Worm (Caenorhabditis elegans): ENCODE results near the gene ttr-46.

ttr-46 gene

ce11 chrV:9911165-9911564, 39.9 kb upstream of the ttr-46 start:
- TF ChIP-seq snpc-4 (tag; optimal IDR thresholded peaks at IDR 0.05) (no peak), lsy-12 (tag; optimal IDR thresholded peaks at IDR 0.05) (no peak), elt-1 (tag; optimal IDR thresholded peaks at IDR 0.05) (peak; percentile 57)

DNA sequence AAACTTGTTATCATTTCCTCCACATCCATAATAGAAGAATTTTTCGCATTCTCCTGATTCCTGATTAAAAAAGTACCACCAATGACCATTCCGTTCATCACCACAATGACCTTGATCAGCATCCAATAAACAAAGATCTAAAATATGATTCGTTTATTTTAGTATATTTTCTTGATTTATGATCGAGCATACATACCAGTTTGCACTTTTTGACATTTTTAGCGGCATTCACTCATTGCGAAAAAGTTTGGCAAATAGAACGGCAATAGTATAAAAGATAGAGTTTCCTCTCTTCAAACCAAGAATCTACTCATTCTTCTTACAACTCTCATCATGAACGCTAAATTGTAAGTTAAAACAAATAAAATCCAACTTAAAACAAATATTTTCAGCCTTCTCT, 37.2 kb upstream of the ttr-46 start, which contains the start of gene fipr-10:
fipr-10 (plus strand) TSS at position 301 of the 400 bp plus-strand sequence.
- TF ChIP-seq mml-1 (tag; optimal IDR thresholded peaks at IDR 0.05) (no peak), nhr-77 (tag; optimal IDR thresholded peaks at IDR 0.05) (no peak), elt-2 (tag; optimal IDR thresholded peaks at IDR 0.05) (no peak), daf-12 (tag; optimal IDR thresholded peaks at IDR 0.05) (no peak), egl-5 (tag; optimal IDR thresholded peaks at IDR 0.05) (no peak), mdl-1 (tag; optimal IDR thresholded peaks at IDR 0.05) (no peak), ceh-9 (tag; optimal IDR thresholded peaks at IDR 0.05) (no peak), sea-2 (GFP tag; optimal IDR thresholded peaks at IDR 0.05) (no peak), R02D3.7 (tag; optimal IDR thresholded peaks at IDR 0.05) (no peak), egl-27 (tag; optimal IDR thresholded peaks at IDR 0.05) (no peak), nhr-67 (tag; optimal IDR thresholded peaks at IDR 0.05) (no peak)

DNA sequence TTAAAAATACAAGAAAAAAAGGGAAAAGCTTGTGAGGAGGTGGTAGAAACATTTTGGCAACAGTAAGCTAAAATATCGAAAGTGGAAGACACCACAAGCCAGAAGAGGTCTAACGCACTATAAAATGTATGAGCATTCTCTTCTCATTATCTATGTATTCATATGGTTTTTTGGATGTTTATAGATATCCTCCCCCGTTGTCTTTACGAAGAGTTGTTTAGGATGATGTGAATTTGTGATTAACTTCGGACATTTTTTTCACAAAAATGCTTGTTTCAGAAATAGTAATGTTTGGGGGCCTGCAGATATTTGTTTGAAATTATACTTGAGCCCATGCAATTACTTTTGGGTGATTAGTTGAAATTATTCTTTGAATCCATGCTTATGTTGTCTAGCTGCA, 36.0 kb upstream of the ttr-46 start, which contains the start of gene mec-9:
mec-9 (minus strand) TSS at position 101 of the 400 bp plus-strand sequence.
- TF ChIP-seq jun-1 (tag; optimal IDR thresholded peaks at IDR 0.05), result no peak
- TF ChIP-seq egl-27 (tag; optimal IDR thresholded peaks at IDR 0.05), result no peak
- TF ChIP-seq nhr-43 (tag; optimal IDR thresholded peaks at IDR 0.05; ENCODE audit: poor library complexity, severe bottlenecking), result no peak
- no peak for TF ChIP-seq nhr-67 (tag; optimal IDR thresholded peaks at IDR 0.05)
- TF ChIP-seq nhr-237 (tag; optimal IDR thresholded peaks at IDR 0.05), result no peak
- TF ChIP-seq nhr-12 (tag; optimal IDR thresholded peaks at IDR 0.05), result no peak
- no peak for TF ChIP-seq unc-39 (tag; optimal IDR thresholded peaks at IDR 0.05)
- TF ChIP-seq hmg-11 (tag; optimal IDR thresholded peaks at IDR 0.05), result no peak
- no peak for TF ChIP-seq egl-5 (tag; optimal IDR thresholded peaks at IDR 0.05)
- TF ChIP-seq pqm-1 (tag; optimal IDR thresholded peaks at IDR 0.05), result no peak
- TF ChIP-seq nfya-1 (tag; optimal IDR thresholded peaks at IDR 0.05; ENCODE audit: insufficient read depth), result no peak
- TF ChIP-seq pha-4 (tag; optimal IDR thresholded peaks at IDR 0.05), result no peak
- no peak for TF ChIP-seq ztf-11 (tag; optimal IDR thresholded peaks at IDR 0.05)
- TF ChIP-seq aly-2 (tag; optimal IDR thresholded peaks at IDR 0.05), result no peak
- no peak for TF ChIP-seq ceh-16 (tag; optimal IDR thresholded peaks at IDR 0.05)
- TF ChIP-seq nhr-77 (tag; optimal IDR thresholded peaks at IDR 0.05), result no peak
- TF ChIP-seq fos-1 (tag; optimal IDR thresholded peaks at IDR 0.05), result no peak
- TF ChIP-seq elt-2 (tag; optimal IDR thresholded peaks at IDR 0.05), result no peak

ce11 chrV:9916665-9917064, 34.4 kb upstream of the ttr-46 start, which contains the start of gene C50H2.4:
Gene C50H2.4 (plus strand): TSS chrV:9916965.
- TF ChIP-seq ceh-9 (tag; optimal IDR thresholded peaks at IDR 0.05) (no peak), nhr-237 (tag; optimal IDR thresholded peaks at IDR 0.05) (no peak), elt-3 (tag; optimal IDR thresholded peaks at IDR 0.05) (no peak), nhr-77 (tag; optimal IDR thresholded peaks at IDR 0.05) (no peak), ceh-28 (tag; optimal IDR thresholded peaks at IDR 0.05) (no peak), ama-1 (optimal IDR thresholded peaks at IDR 0.05) (no peak), fos-1 (tag; optimal IDR thresholded peaks at IDR 0.05) (no peak), pqm-1 (tag; optimal IDR thresholded peaks at IDR 0.05) (no peak), ZK546.5 (tag; optimal IDR thresholded peaks at IDR 0.05) (no peak), unc-39 (tag; optimal IDR thresholded peaks at IDR 0.05) (no peak), nhr-67 (tag; optimal IDR thresholded peaks at IDR 0.05) (no peak), elt-2 (tag; optimal IDR thresholded peaks at IDR 0.05) (no peak), skn-1 (tag; optimal IDR thresholded peaks at IDR 0.05) (no peak), fkh-2 (tag; optimal IDR thresholded peaks at IDR 0.05) (no peak), sea-2 (GFP tag; optimal IDR thresholded peaks at IDR 0.05) (no peak)

- TF ChIP-seq pha-4 (tag; optimal IDR thresholded peaks at IDR 0.05), result no peak
- no peak for TF ChIP-seq daf-12 (tag; optimal IDR thresholded peaks at IDR 0.05)
- no peak for TF ChIP-seq ztf-11 (tag; optimal IDR thresholded peaks at IDR 0.05)
- TF ChIP-seq egl-27 (tag; optimal IDR thresholded peaks at IDR 0.05), result no peak
- no peak for TF ChIP-seq unc-39 (tag; optimal IDR thresholded peaks at IDR 0.05)
- no peak for TF ChIP-seq elt-3 (tag; optimal IDR thresholded peaks at IDR 0.05)
- no peak for TF ChIP-seq nhr-28 (tag; optimal IDR thresholded peaks at IDR 0.05)
- no peak for TF ChIP-seq sea-2 (GFP tag; optimal IDR thresholded peaks at IDR 0.05)
- no peak for TF ChIP-seq hmg-11 (tag; optimal IDR thresholded peaks at IDR 0.05)
- no peak for TF ChIP-seq nhr-25 (tag; optimal IDR thresholded peaks at IDR 0.05)
- no peak for TF ChIP-seq fkh-2 (tag; optimal IDR thresholded peaks at IDR 0.05)
- TF ChIP-seq ceh-9 (tag; optimal IDR thresholded peaks at IDR 0.05), result no peak
- TF ChIP-seq nhr-67 (tag; optimal IDR thresholded peaks at IDR 0.05), result no peak
- TF ChIP-seq ceh-16 (tag; optimal IDR thresholded peaks at IDR 0.05), result no peak
- no peak for TF ChIP-seq jun-1 (tag; optimal IDR thresholded peaks at IDR 0.05)
- TF ChIP-seq fos-1 (tag; optimal IDR thresholded peaks at IDR 0.05), result no peak
- TF ChIP-seq nhr-43 (tag; optimal IDR thresholded peaks at IDR 0.05; ENCODE audit: poor library complexity, severe bottlenecking), result no peak
- TF ChIP-seq elt-2 (tag; optimal IDR thresholded peaks at IDR 0.05), result no peak
- TF ChIP-seq nhr-76 (tag; optimal IDR thresholded peaks at IDR 0.05), result no peak
These were observed 32.6 kb upstream of the ttr-46 start, which contains the start of gene C50H2.5 for ce11 chrV:9918410-9918809. Gene C50H2.5 (plus strand): TSS chrV:9918710.

Data from whole organism, L3 larva.